Worm (Caenorhabditis elegans) whole organism, midembryonic: ENCODE data around the gene nlp-78.

Experiments
- med-1 ChIP-seq: sonication (generic microtip); optimal IDR thresholded peaks from 2 replicates; lab custom pipeline; 2017; ENCODE audit warnings: missing genetic modification characterization, mild to moderate bottlenecking, missing compliant biosample characterization, antibody characterized with exemption, missing genetic modification reagents; ENCODE audit not compliant: insufficient read depth
- ztf-23 ChIP-seq: fragments of 200-800 bp; sonication (Bioruptor generic); IDR thresholded peaks from 2 replicates; pipeline ENCODE4 v1.3.6; 2022; ENCODE audit warnings: missing genetic modification reagents, missing genetic modification characterization, missing compliant biosample characterization
- ztf-29 ChIP-seq: fragments of 200-800 bp; sonication (Bioruptor generic); IDR thresholded peaks from 2 replicates; pipeline ENCODE4 v1.3.6; 2022; ENCODE audit warnings: missing genetic modification reagents, missing genetic modification characterization, missing compliant biosample characterization

- no peak for TF ChIP-seq ztf-23 (GFP tag; lab: Robert Waterston, UW)
- no peak for TF ChIP-seq med-1
- TF ChIP-seq ztf-29 (GFP tag; lab: Robert Waterston, UW), result no peak
Measured at ce11 chrII:9114972-9115371, 21.0 kb upstream of the nlp-78 start.
